Worm (Caenorhabditis elegans): ENCODE data around the gene K06A9.1.

The K06A9.1 gene

DNA sequence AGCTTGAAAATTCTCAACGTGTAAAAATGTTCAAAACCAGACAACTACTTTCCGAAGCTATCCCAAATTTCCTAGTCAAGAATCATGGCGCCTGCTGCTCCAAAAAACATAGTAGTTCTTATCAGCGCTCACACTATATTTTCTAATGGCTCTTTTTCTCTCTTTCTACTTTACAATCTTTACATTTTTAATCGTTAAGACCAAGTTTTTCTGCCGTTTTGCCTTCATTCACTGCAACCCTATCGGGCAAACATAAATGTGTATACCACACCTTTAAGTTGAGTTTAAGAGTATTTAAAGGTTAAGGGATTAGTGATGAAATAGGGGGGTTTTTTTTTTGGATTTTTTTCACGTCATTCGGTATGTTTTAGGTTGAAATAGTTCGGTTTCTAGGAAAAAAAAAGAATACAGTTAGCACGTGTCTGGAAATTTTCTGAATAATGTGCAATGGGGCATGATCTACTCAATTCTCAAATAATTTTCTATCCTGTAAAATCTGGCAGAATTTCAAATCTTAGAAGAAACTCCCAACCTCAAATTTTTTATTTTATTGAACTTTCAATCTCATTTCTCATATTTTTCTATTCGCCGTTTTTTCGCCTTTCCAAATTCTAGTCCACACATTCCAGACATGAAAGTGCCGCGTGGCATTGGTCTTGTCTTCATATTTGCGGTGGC lies at the start of gene K06A9.1:
Gene K06A9.1, plus strand, starts transcription at position 628 of the 678 bp plus-strand sequence.
- no peak for TF ChIP-seq C38D4.7 (GFP tag; optimal IDR thresholded peaks at IDR 0.05)
- no peak for TF ChIP-seq ztf-16 (tag; optimal IDR thresholded peaks at IDR 0.05)
- no peak for TF ChIP-seq dve-1 (tag; optimal IDR thresholded peaks at IDR 0.05)
- TF ChIP-seq K02D7.2 (tag; optimal IDR thresholded peaks at IDR 0.05): no peak
- TF ChIP-seq ref-2 (tag; optimal IDR thresholded peaks at IDR 0.05): no peak
- no peak for TF ChIP-seq nfya-1 (tag; optimal IDR thresholded peaks at IDR 0.05)
- no peak for TF ChIP-seq madf-2 (tag; optimal IDR thresholded peaks at IDR 0.05)
- TF ChIP-seq elt-2 (tag; optimal IDR thresholded peaks at IDR 0.05): no peak
- TF ChIP-seq ceh-6 (GFP tag; optimal IDR thresholded peaks at IDR 0.05): no peak
- TF ChIP-seq ceh-2 (tag; optimal IDR thresholded peaks at IDR 0.05): no peak
- no peak for TF ChIP-seq pat-9 (tag; optimal IDR thresholded peaks at IDR 0.05)
- no peak for TF ChIP-seq ceh-45 (GFP tag; IDR thresholded peaks at IDR 0.05)
- no peak for TF ChIP-seq dmd-4 (tag; optimal IDR thresholded peaks at IDR 0.05; ENCODE audit: borderline replicate concordance)
- no peak for TF ChIP-seq ceh-19 (GFP tag; optimal IDR thresholded peaks at IDR 0.05)
- TF ChIP-seq pros-1 (tag; optimal IDR thresholded peaks at IDR 0.05): no peak
- TF ChIP-seq pag-3 (tag; optimal IDR thresholded peaks at IDR 0.05; ENCODE audit: borderline replicate concordance): no peak
- no peak for TF ChIP-seq tbx-7 (tag; optimal IDR thresholded peaks at IDR 0.05)
- TF ChIP-seq unc-3 (GFP tag; conservative IDR thresholded peaks at IDR 0.05): no peak
- TF ChIP-seq unc-3 (tag; optimal IDR thresholded peaks at IDR 0.05): no peak
- TF ChIP-seq hlh-15 (tag; optimal IDR thresholded peaks at IDR 0.05): no peak
- no peak for TF ChIP-seq che-1 (tag; optimal IDR thresholded peaks at IDR 0.05)

DNA sequence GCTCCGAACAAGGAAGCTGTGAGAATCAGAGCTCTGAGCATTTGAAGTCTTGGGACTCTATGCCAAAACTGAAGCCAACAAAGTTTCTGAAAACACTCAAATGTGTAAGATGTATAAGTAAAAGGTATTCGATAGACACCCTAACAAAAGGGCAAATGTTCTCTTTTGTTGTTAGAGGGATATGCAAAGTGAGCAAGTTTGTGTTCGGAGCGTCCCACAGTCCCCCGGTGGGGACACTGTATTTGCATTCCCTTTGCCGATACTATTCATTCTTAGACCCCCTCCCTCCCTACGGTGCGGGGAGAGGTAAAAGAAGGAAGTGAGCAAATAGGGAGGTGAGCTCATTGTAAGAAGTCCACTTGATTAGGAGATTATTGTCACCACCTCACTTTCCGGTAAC lies 49.7 kb upstream of the K06A9.1 start, which contains the start of gene F09E10.6:
Gene F09E10.6, minus strand, starts transcription at position 101 of the 400 bp plus-strand sequence.
- TF ChIP-seq dve-1 (tag; optimal IDR thresholded peaks at IDR 0.05) (no peak), ceh-19 (GFP tag; optimal IDR thresholded peaks at IDR 0.05) (no peak), eyg-1 (tag; optimal IDR thresholded peaks at IDR 0.05) (no peak), sox-4 (tag; optimal IDR thresholded peaks at IDR 0.05) (no peak), ceh-45 (GFP tag; IDR thresholded peaks at IDR 0.05) (no peak), ceh-9 (tag; optimal IDR thresholded peaks at IDR 0.05) (no peak), lin-11 (tag; optimal IDR thresholded peaks at IDR 0.05) (no peak), ceh-34 (tag; optimal IDR thresholded peaks at IDR 0.05) (no peak), nfya-1 (tag; optimal IDR thresholded peaks at IDR 0.05) (no peak), che-1 (tag; optimal IDR thresholded peaks at IDR 0.05) (no peak), ceh-2 (tag; optimal IDR thresholded peaks at IDR 0.05) (no peak), Y22D7AL.16 (tag; optimal IDR thresholded peaks at IDR 0.05) (no peak), ceh-24 (tag; optimal IDR thresholded peaks at IDR 0.05) (no peak), hlh-8 (tag; optimal IDR thresholded peaks at IDR 0.05) (no peak)

DNA sequence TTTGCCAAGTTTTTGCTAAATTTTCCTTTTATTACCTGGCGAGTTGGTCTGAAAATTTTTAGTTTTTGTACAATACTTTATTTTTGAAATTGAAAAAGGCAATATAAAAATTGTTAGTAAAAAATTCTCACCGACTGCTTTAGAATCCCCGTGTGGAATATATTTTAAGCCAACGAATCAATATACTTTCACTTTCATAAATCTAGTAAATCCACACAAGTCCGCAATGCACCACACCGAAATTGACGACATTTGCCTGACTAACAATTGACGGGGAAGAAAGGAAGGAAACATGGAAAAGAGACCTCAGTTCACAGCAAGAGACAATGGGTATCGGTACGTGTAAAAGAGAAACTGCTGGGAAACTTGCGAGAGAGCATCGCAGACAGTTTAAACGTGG lies 47.8 kb upstream of the K06A9.1 start:
- TF ChIP-seq ceh-30 (tag; optimal IDR thresholded peaks at IDR 0.05) (no peak), tbx-7 (tag; optimal IDR thresholded peaks at IDR 0.05) (no peak), unc-3 (GFP tag; conservative IDR thresholded peaks at IDR 0.05) (no peak), unc-3 (tag; optimal IDR thresholded peaks at IDR 0.05) (no peak), ceh-48 (tag; optimal IDR thresholded peaks at IDR 0.05) (no peak), sox-4 (tag; optimal IDR thresholded peaks at IDR 0.05) (no peak), ceh-6 (GFP tag; optimal IDR thresholded peaks at IDR 0.05) (no peak), pqm-1 (tag; optimal IDR thresholded peaks at IDR 0.05) (no peak), C08G9.2 (tag; optimal IDR thresholded peaks at IDR 0.05) (no peak)

DNA sequence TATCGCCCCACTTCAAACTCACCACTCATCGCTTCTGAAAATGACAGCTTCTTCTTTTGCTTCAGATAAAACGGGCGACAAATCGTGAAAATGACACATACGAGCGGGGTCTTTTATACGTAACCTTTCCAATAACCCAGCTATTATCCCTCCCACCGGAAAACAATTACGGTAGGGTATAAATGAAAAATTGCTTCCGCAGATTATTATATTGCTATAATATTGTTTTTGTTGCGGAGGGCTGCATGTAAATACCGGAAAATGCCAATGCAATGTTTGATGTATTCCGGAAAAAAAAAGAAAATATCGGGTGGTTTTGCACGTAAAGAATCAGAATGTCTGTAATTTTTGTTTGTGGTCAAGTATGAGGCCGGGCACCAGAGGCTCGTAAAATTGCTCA lies 45.6 kb upstream of the K06A9.1 start, which contains the start of gene F09E10.7:
Gene F09E10.7, minus strand, starts transcription at position 101 of the 400 bp plus-strand sequence.
- TF ChIP-seq pha-2 (tag; optimal IDR thresholded peaks at IDR 0.05) (no peak), nfya-1 (tag; optimal IDR thresholded peaks at IDR 0.05) (no peak), ceh-30 (tag; optimal IDR thresholded peaks at IDR 0.05) (no peak), unc-55 (GFP tag; optimal IDR thresholded peaks at IDR 0.05) (no peak), unc-3 (GFP tag; conservative IDR thresholded peaks at IDR 0.05) (no peak), unc-3 (tag; optimal IDR thresholded peaks at IDR 0.05) (no peak), hlh-6 (tag; optimal IDR thresholded peaks at IDR 0.05) (no peak), ama-1 (optimal IDR thresholded peaks at IDR 0.05) (no peak), fkh-10 (GFP tag; optimal IDR thresholded peaks at IDR 0.05) (no peak), pros-1 (tag; optimal IDR thresholded peaks at IDR 0.05) (no peak), pag-3 (tag; optimal IDR thresholded peaks at IDR 0.05; ENCODE audit: borderline replicate concordance) (no peak), tbx-7 (tag; optimal IDR thresholded peaks at IDR 0.05) (no peak), syd-9 (tag; optimal IDR thresholded peaks at IDR 0.05) (no peak), ztf-16 (tag; optimal IDR thresholded peaks at IDR 0.05) (no peak), F13H6.1 (tag; optimal IDR thresholded peaks at IDR 0.05) (no peak)
